Worm (Caenorhabditis elegans): ENCODE measurements around the gene fipr-5.

ce11 chrV:10245615-10246014, 24.4 kb upstream of the fipr-5 start:
- TF ChIP-seq pha-4 (tag; optimal IDR thresholded peaks at IDR 0.05) (peak; percentile 90), tbx-2 (tag; optimal IDR thresholded peaks at IDR 0.05) (no peak), nhr-77 (tag; optimal IDR thresholded peaks at IDR 0.05) (no peak), ztf-4 (tag; optimal IDR thresholded peaks at IDR 0.05) (no peak), ama-1 (optimal IDR thresholded peaks at IDR 0.05) (no peak), ceh-82 (tag; optimal IDR thresholded peaks at IDR 0.05) (no peak), nhr-76 (tag; optimal IDR thresholded peaks at IDR 0.05) (no peak), nhr-28 (tag; optimal IDR thresholded peaks at IDR 0.05) (no peak), fkh-2 (tag; optimal IDR thresholded peaks at IDR 0.05) (no peak)

All from whole organism, L3 larva.